Worm (Caenorhabditis elegans) whole organism, L2 larva: Measurements from ENCODE around the gene R160.5.

ENCODE experiments used
- C34F6.9 ChIP-seq: fragments of 150-350 bp; optimal IDR thresholded peaks from 2 replicates; lab custom pipeline; 2014; ENCODE audit warnings: missing biosample characterization, missing genetic modification characterization
- F13H6.1 ChIP-seq: sonication (generic microtip); optimal IDR thresholded peaks from 2 replicates; lab custom pipeline; 2016; ENCODE audit warnings: missing genetic modification characterization, missing compliant biosample characterization
- Y55F3AM.14 ChIP-seq: fragments of 200-800 bp; sonication (Bioruptor generic); optimal IDR thresholded peaks from 2 replicates; lab custom pipeline; 2018; ENCODE audit warnings: mild to moderate bottlenecking, missing genetic modification characterization, missing compliant biosample characterization
- alr-1 ChIP-seq: fragments of 150-350 bp; optimal IDR thresholded peaks from 2 replicates; lab custom pipeline; 2014; ENCODE audit warnings: missing biosample characterization, missing genetic modification characterization
- aly-2 ChIP-seq: fragments of 150-350 bp; optimal IDR thresholded peaks from 2 replicates; lab custom pipeline; 2014; ENCODE audit warnings: missing biosample characterization, missing genetic modification characterization
- ama-1 ChIP-seq: fragments of 150-350 bp; optimal IDR thresholded peaks from 2 replicates; lab custom pipeline; 2018; ENCODE audit warnings: inconsistent platforms
- blmp-1 ChIP-seq: sonication (generic microtip); optimal IDR thresholded peaks from 2 replicates; lab custom pipeline; 2017; ENCODE audit warnings: missing genetic modification characterization, mild to moderate bottlenecking, missing compliant biosample characterization, antibody characterized with exemption, moderate library complexity; ENCODE audit not compliant: insufficient read depth
- ceh-16 ChIP-seq: fragments of 150-350 bp; optimal IDR thresholded peaks from 2 replicates; lab custom pipeline; 2014; ENCODE audit warnings: missing biosample characterization, missing genetic modification characterization
- ceh-82 ChIP-seq: fragments of 150-350 bp; optimal IDR thresholded peaks from 2 replicates; lab custom pipeline; 2014; ENCODE audit warnings: missing biosample characterization, missing genetic modification characterization
- crh-2 ChIP-seq: sonication (generic microtip); optimal IDR thresholded peaks from 2 replicates; lab custom pipeline; 2017; ENCODE audit warnings: missing biosample characterization, missing genetic modification characterization
- dmd-4 ChIP-seq: sonication (generic microtip); optimal IDR thresholded peaks from 2 replicates; lab custom pipeline; 2017; ENCODE audit warnings: missing biosample characterization, missing genetic modification characterization
- egl-27 ChIP-seq: sonication (generic microtip); optimal IDR thresholded peaks from 3 replicates; lab custom pipeline; 2017; ENCODE audit warnings: missing biosample characterization, missing genetic modification reagents, missing genetic modification characterization
- elt-3 ChIP-seq: sonication (generic microtip); optimal IDR thresholded peaks from 2 replicates; lab custom pipeline; 2017; ENCODE audit warnings: missing biosample characterization, missing genetic modification characterization
- fos-1 ChIP-seq: fragments of 150-350 bp; optimal IDR thresholded peaks from 2 replicates; lab custom pipeline; 2014; ENCODE audit warnings: missing biosample characterization, missing genetic modification characterization
- gmeb-1 ChIP-seq: fragments of 150-350 bp; optimal IDR thresholded peaks from 2 replicates; lab custom pipeline; 2014; ENCODE audit warnings: missing biosample characterization, missing genetic modification characterization
- lin-13 ChIP-seq: fragments of 150-350 bp; optimal IDR thresholded peaks from 2 replicates; lab custom pipeline; 2014; ENCODE audit warnings: missing biosample characterization, missing genetic modification reagents, missing genetic modification characterization
- lin-39 ChIP-seq: fragments of 150-350 bp; optimal IDR thresholded peaks from 2 replicates; lab custom pipeline; 2014; ENCODE audit warnings: missing biosample characterization, missing genetic modification reagents, missing genetic modification characterization
- lsy-2 ChIP-seq, 2 experiments: fragments of 150-350 bp in 1 of 2; sonication (generic microtip) in 1 of 2; optimal IDR thresholded peaks; 2 replicates each; lab custom pipeline; 2014 to 2017; ENCODE audit warnings: missing biosample characterization in 2 of 2, missing genetic modification characterization in 2 of 2
- mab-5 ChIP-seq: fragments of 150-350 bp; optimal IDR thresholded peaks from 2 replicates; lab custom pipeline; 2014; ENCODE audit warnings: missing biosample characterization, missing genetic modification characterization
- mbf-1 ChIP-seq: sonication (generic microtip); optimal IDR thresholded peaks from 2 replicates; lab custom pipeline; 2017; ENCODE audit warnings: missing biosample characterization, missing genetic modification characterization
- nhr-10 ChIP-seq: sonication (generic microtip); optimal IDR thresholded peaks from 2 replicates; lab custom pipeline; 2017; ENCODE audit warnings: missing biosample characterization, missing genetic modification characterization
- nhr-11 ChIP-seq: fragments of 150-350 bp; optimal IDR thresholded peaks from 2 replicates; lab custom pipeline; 2014; ENCODE audit warnings: missing biosample characterization, missing genetic modification characterization
- nhr-129 ChIP-seq: fragments of 150-350 bp; optimal IDR thresholded peaks from 2 replicates; lab custom pipeline; 2014; ENCODE audit warnings: missing biosample characterization, missing genetic modification characterization
- nhr-23 ChIP-seq: fragments of 150-350 bp; optimal IDR thresholded peaks from 2 replicates; lab custom pipeline; 2014; ENCODE audit warnings: missing biosample characterization, missing genetic modification reagents, missing genetic modification characterization
- nhr-237 ChIP-seq: fragments of 150-350 bp; optimal IDR thresholded peaks from 2 replicates; lab custom pipeline; 2014; ENCODE audit warnings: missing biosample characterization, missing genetic modification characterization
- nhr-25 ChIP-seq: fragments of 150-350 bp; sonication (generic microtip); optimal IDR thresholded peaks from 3 replicates; lab custom pipeline; 2014; ENCODE audit warnings: missing biosample characterization, missing genetic modification characterization
- nhr-6 ChIP-seq: fragments of 150-350 bp; optimal IDR thresholded peaks from 2 replicates; lab custom pipeline; 2014; ENCODE audit warnings: missing biosample characterization, missing genetic modification characterization
- nhr-77 ChIP-seq: fragments of 150-350 bp; optimal IDR thresholded peaks from 2 replicates; lab custom pipeline; 2014; ENCODE audit warnings: missing biosample characterization, missing genetic modification characterization
- peb-1 ChIP-seq: fragments of 150-350 bp; optimal IDR thresholded peaks from 2 replicates; lab custom pipeline; 2014; ENCODE audit warnings: missing biosample characterization, missing genetic modification characterization
- sem-4 ChIP-seq: fragments of 150-350 bp; optimal IDR thresholded peaks from 2 replicates; lab custom pipeline; 2014; ENCODE audit warnings: missing biosample characterization, missing genetic modification reagents, missing genetic modification characterization
- skn-1 ChIP-seq: sonication (generic microtip); optimal IDR thresholded peaks from 2 replicates; lab custom pipeline; 2017; ENCODE audit warnings: missing biosample characterization, missing genetic modification characterization
- sma-3 ChIP-seq: sonication (generic microtip); optimal IDR thresholded peaks from 2 replicates; lab custom pipeline; 2016; ENCODE audit warnings: missing genetic modification reagents, missing genetic modification characterization, missing compliant biosample characterization
- sma-9 ChIP-seq, 2 experiments: fragments of 150-350 bp in 1 of 2; sonication (generic microtip) in 1 of 2; optimal IDR thresholded peaks; 2 replicates each; lab custom pipeline; 2014 to 2016; ENCODE audit warnings: missing genetic modification characterization in 2 of 2, mild to moderate bottlenecking in 1 of 2, missing biosample characterization in 1 of 2, missing compliant biosample characterization in 1 of 2, missing genetic modification reagents in 1 of 2, moderate library complexity in 1 of 2
- snpc-4 ChIP-seq: fragments of 150-350 bp; optimal IDR thresholded peaks from 2 replicates; lab custom pipeline; 2014; ENCODE audit warnings: missing biosample characterization, missing genetic modification characterization
- unc-39 ChIP-seq: fragments of 150-350 bp; optimal IDR thresholded peaks from 2 replicates; lab custom pipeline; 2014; ENCODE audit warnings: missing biosample characterization, missing genetic modification characterization
- zag-1 ChIP-seq: fragments of 150-350 bp; optimal IDR thresholded peaks from 2 replicates; lab custom pipeline; 2014; ENCODE audit warnings: missing biosample characterization, missing genetic modification characterization
- ztf-1 ChIP-seq: fragments of 200-800 bp; sonication (Bioruptor generic); conservative IDR thresholded peaks from 2 replicates; pipeline ENCODE4 v1.3.6; 2022; ENCODE audit warnings: missing genetic modification characterization, missing compliant biosample characterization
- ztf-11 ChIP-seq: sonication (generic microtip); optimal IDR thresholded peaks from 2 replicates; lab custom pipeline; 2017; ENCODE audit warnings: missing biosample characterization, missing genetic modification characterization
- ztf-4 ChIP-seq: fragments of 150-350 bp; optimal IDR thresholded peaks from 2 replicates; lab custom pipeline; 2014; ENCODE audit warnings: missing biosample characterization, missing genetic modification characterization

Gene R160.5

ce11 chrX:4364877-4365276, 5.8 kb downstream of the R160.5 start, which contains the start of gene F14H12.8:
TSS of gene F14H12.8 (minus strand) at chrX:4364977.
- TF ChIP-seq sma-9 (GFP tag; optimal IDR thresholded peaks at IDR 0.05; lab: Kevin White, UChicago) (no peak), sma-9 (tag; optimal IDR thresholded peaks at IDR 0.05; lab: Kevin White, UChicago) (no peak), nhr-77 (no peak), alr-1 (tag; lab: Kevin White, UChicago) (no peak), nhr-25 (no peak), nhr-11 (no peak), peb-1 (tag; lab: Kevin White, UChicago) (no peak), elt-3 (tag; lab: Kevin White, UChicago) (no peak), unc-39 (tag; lab: Kevin White, UChicago) (no peak), ceh-16 (tag; lab: Kevin White, UChicago) (no peak), nhr-23 (tag; lab: Kevin White, UChicago) (no peak), nhr-237 (tag; lab: Kevin White, UChicago) (no peak), nhr-129 (tag; lab: Kevin White, UChicago) (no peak), lsy-2 (tag; optimal IDR thresholded peaks at IDR 0.05; lab: Kevin White, UChicago) (no peak), fos-1 (tag; lab: Kevin White, UChicago) (no peak), mbf-1 (tag; lab: Kevin White, UChicago) (no peak), ama-1 (no peak), skn-1 (tag; lab: Kevin White, UChicago) (no peak), nhr-6 (tag; lab: Kevin White, UChicago) (no peak), ceh-82 (no peak)

DNA sequence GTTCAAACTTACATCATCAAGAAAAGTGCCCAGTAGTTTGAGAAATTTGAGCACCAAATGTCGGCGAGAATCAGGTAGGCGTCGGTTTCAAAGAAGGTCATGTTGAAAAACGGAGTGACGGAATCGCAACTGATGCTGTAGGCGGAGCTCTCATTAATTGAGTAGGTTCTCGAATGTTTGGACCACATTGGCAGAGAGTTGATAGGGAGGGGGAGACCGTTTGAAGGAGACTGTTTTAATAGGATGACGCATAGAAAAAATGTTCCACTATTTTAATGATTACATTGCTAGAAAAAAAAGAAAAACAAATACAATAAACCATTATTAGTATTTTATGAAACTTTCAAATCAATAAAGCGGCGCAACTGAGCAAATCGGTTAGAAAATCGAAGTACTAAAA, 7.5 kb downstream of the R160.5 start, which contains the start of gene F14H12.17:
Gene F14H12.17, minus strand, starts transcription at position 101 of the 400 bp plus-strand sequence.
- TF ChIP-seq blmp-1 (tag; lab: Kevin White, UChicago) = no peak
- TF ChIP-seq ceh-16 (tag; lab: Kevin White, UChicago) = no peak
- TF ChIP-seq lin-13 = no peak
- no peak for TF ChIP-seq ztf-11
- TF ChIP-seq fos-1 (tag; lab: Kevin White, UChicago) = no peak
- no peak for TF ChIP-seq Y55F3AM.14 (GFP tag; lab: Kevin White, UChicago)
- no peak for TF ChIP-seq nhr-237 (tag; lab: Kevin White, UChicago)
- no peak for TF ChIP-seq gmeb-1 (tag; lab: Kevin White, UChicago)
- no peak for TF ChIP-seq sma-9 (GFP tag; optimal IDR thresholded peaks at IDR 0.05; lab: Kevin White, UChicago)
- no peak for TF ChIP-seq sma-9 (tag; optimal IDR thresholded peaks at IDR 0.05; lab: Kevin White, UChicago)
- no peak for TF ChIP-seq nhr-25
- no peak for TF ChIP-seq snpc-4 (tag; lab: Kevin White, UChicago)
- TF ChIP-seq nhr-23 (tag; lab: Kevin White, UChicago) = no peak
- no peak for TF ChIP-seq sem-4 (tag; lab: Kevin White, UChicago)

DNA sequence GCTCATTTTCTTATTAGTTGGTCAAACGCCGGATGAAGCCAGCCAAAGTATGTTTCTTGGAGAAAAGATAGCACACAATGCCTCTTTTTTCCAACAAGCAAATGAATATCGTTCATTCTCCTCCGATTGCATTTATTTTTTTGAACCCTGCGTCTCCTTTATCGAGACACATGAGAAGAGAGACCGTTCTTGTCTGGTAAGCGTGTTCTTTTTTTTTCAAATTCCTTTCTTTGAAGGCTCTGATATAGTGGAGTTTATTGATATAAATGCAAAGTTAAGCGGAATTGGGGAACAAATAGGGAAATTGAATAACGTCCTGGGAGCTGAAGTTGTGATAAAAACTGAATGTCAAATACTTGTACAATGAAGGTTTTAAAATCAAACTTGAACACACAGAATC, 8.1 kb downstream of the R160.5 start, which contains the start of gene F14H12.7:
Gene F14H12.7, minus strand, starts transcription at position 101 of the 400 bp plus-strand sequence.
- TF ChIP-seq fos-1 (tag; lab: Kevin White, UChicago) (no peak), nhr-23 (tag; lab: Kevin White, UChicago) (no peak), nhr-237 (tag; lab: Kevin White, UChicago) (no peak), snpc-4 (tag; lab: Kevin White, UChicago) (no peak), F13H6.1 (tag; lab: Kevin White, UChicago) (no peak)

ce11 chrX:4359030-4359429, 11.6 kb downstream of the R160.5 start:
- no peak for TF ChIP-seq mab-5 (tag; lab: Kevin White, UChicago)
- TF ChIP-seq ceh-16 (tag; lab: Kevin White, UChicago) = no peak
- TF ChIP-seq lin-39 = no peak
- no peak for TF ChIP-seq mbf-1 (tag; lab: Kevin White, UChicago)

ce11 chrX:4357467-4357866, 13.2 kb downstream of the R160.5 start, which contains the start of gene F14H12.6:
TSS of gene F14H12.6 (minus strand) at chrX:4357567.
- TF ChIP-seq zag-1 (no peak), dmd-4 (no peak), mab-5 (tag; lab: Kevin White, UChicago) (no peak), ztf-11 (no peak)

- TF ChIP-seq peb-1 (tag; lab: Kevin White, UChicago) (no peak), ztf-1 (no peak), lin-13 (no peak), nhr-237 (tag; lab: Kevin White, UChicago) (no peak), gmeb-1 (tag; lab: Kevin White, UChicago) (no peak), aly-2 (tag; lab: Kevin White, UChicago) (no peak), sem-4 (tag; lab: Kevin White, UChicago) (no peak), nhr-77 (no peak), crh-2 (tag; lab: Kevin White, UChicago) (no peak), nhr-10 (tag; lab: Kevin White, UChicago) (no peak), ztf-4 (tag; lab: Kevin White, UChicago) (no peak), ceh-82 (no peak), nhr-129 (tag; lab: Kevin White, UChicago) (no peak), mab-5 (tag; lab: Kevin White, UChicago) (no peak), egl-27 (tag; lab: Kevin White, UChicago) (no peak), sma-3 (GFP tag; lab: Kevin White, UChicago) (no peak), lin-39 (no peak), C34F6.9 (no peak)
Observed at ce11 chrX:4353318-4353717, 17.3 kb downstream of the R160.5 start, which contains the start of gene col-165. TSS of gene col-165 (plus strand) at chrX:4353618.
